Fruit fly (Drosophila melanogaster): ENCODE measurements around the gene sordd1.

Gene sordd1

dm6 chrX:15811666-15812614 is 16.1 kb upstream of the sordd1 start (continued):
- no peak for TF ChIP-seq fru (optimal IDR thresholded peaks at IDR 0.05)
- TF ChIP-seq kni (GFP tag; optimal IDR thresholded peaks at IDR 0.05): peak; percentile 98
- no peak for TF ChIP-seq Gug (GFP tag; IDR thresholded peaks at IDR 0.05)
- peak; percentile 56 for TF ChIP-seq CG12769 (tag; optimal IDR thresholded peaks at IDR 0.05)
- no peak for TF ChIP-seq grau (tag; optimal IDR thresholded peaks at IDR 0.05)
- no peak for TF ChIP-seq Stat92E (GFP tag; optimal IDR thresholded peaks at IDR 0.05)
- TF ChIP-seq CG11560 (tag; IDR thresholded peaks at IDR 0.05): no peak
- TF ChIP-seq pan (optimal IDR thresholded peaks at IDR 0.05): no peak
- peak in 1 of 2 experiments; percentile 26 for TF ChIP-seq pan (GFP tag; optimal IDR thresholded peaks at IDR 0.05 in 1 of 2, IDR thresholded peaks at IDR 0.05 in 1 of 2)
- TF ChIP-seq CG4730 (GFP tag; IDR thresholded peaks at IDR 0.05): no peak
- TF ChIP-seq bigmax (GFP tag; optimal IDR thresholded peaks at IDR 0.05): no peak
- TF ChIP-seq h (optimal IDR thresholded peaks at IDR 0.05): no peak
- TF ChIP-seq sens (GFP tag): peak; percentile 7
- no peak for TF ChIP-seq CG9215 (GFP tag; IDR thresholded peaks at IDR 0.05)
- TF ChIP-seq Lim3 (GFP tag; IDR thresholded peaks at IDR 0.05): no peak
- TF ChIP-seq Dp (GFP tag; optimal IDR thresholded peaks at IDR 0.05): no peak
- TF ChIP-seq YL-1 (GFP tag; optimal IDR thresholded peaks at IDR 0.05): no peak
- no peak for TF ChIP-seq C15 (GFP tag; IDR thresholded peaks at IDR 0.05)
- TF ChIP-seq CG2712 (tag; optimal IDR thresholded peaks at IDR 0.05): no peak
- TF ChIP-seq sqz (GFP tag; optimal IDR thresholded peaks at IDR 0.05): peak; percentile 44
- no peak for TF ChIP-seq ash1 (GFP tag; optimal IDR thresholded peaks at IDR 0.05)
- no peak for TF ChIP-seq CG4282 (GFP tag; optimal IDR thresholded peaks at IDR 0.05)
- no peak for TF ChIP-seq Ptx1 (GFP tag; IDR thresholded peaks at IDR 0.05)
- no peak for TF ChIP-seq CG12236 (GFP tag; optimal IDR thresholded peaks at IDR 0.05)
- TF ChIP-seq Kr (GFP tag; optimal IDR thresholded peaks at IDR 0.05): peak; percentile 42
- TF ChIP-seq Ada2b (GFP tag; IDR thresholded peaks at IDR 0.05): no peak
- peak; percentile 2 for TF ChIP-seq shn (GFP tag; optimal IDR thresholded peaks at IDR 0.05)
- TF ChIP-seq CHES-1-like (GFP tag; optimal IDR thresholded peaks at IDR 0.05): no peak
- no peak for TF ChIP-seq CG18476 (GFP tag; optimal IDR thresholded peaks at IDR 0.05)
- no peak for TF ChIP-seq CG16779 (GFP tag; IDR thresholded peaks at IDR 0.05)
- peak; percentile 96 for TF ChIP-seq chinmo (GFP tag; IDR thresholded peaks at IDR 0.05; ENCODE audit: partially characterized antibody)
- peak; percentile 26 for TF ChIP-seq zf30C (GFP tag; optimal IDR thresholded peaks at IDR 0.05)
- TF ChIP-seq fd102C (GFP tag; optimal IDR thresholded peaks at IDR 0.05): no peak
- no peak for TF ChIP-seq CG31441 (GFP tag; IDR thresholded peaks at IDR 0.05)
- no peak for TF ChIP-seq nau (GFP tag; optimal IDR thresholded peaks at IDR 0.05)
- TF ChIP-seq fd64A (GFP tag; optimal IDR thresholded peaks at IDR 0.05): no peak
- TF ChIP-seq sim (GFP tag; IDR thresholded peaks at IDR 0.05): no peak
- no peak; the same call in 1 of the 2 replicates for TF ChIP-seq Xrp1 (GFP tag; IDR thresholded peaks at IDR 0.05)
- TF ChIP-seq NC2β (GFP tag; optimal IDR thresholded peaks at IDR 0.05): no peak
- TF ChIP-seq Lpt (GFP tag; optimal IDR thresholded peaks at IDR 0.05): no peak
- no peak for TF ChIP-seq tx (GFP tag; optimal IDR thresholded peaks at IDR 0.05)
- peak; percentile 32; the same call in 1 of the 2 replicates for TF ChIP-seq CG13287 (GFP tag; IDR thresholded peaks at IDR 0.05; ENCODE audit: partially characterized antibody)
- TF ChIP-seq CG12744 (GFP tag; optimal IDR thresholded peaks at IDR 0.05): no peak
- no peak for TF ChIP-seq ranshi (GFP tag; IDR thresholded peaks at IDR 0.05)
- no peak for TF ChIP-seq NFAT (GFP tag; IDR thresholded peaks at IDR 0.05)
- no peak for TF ChIP-seq TFAM (GFP tag; optimal IDR thresholded peaks at IDR 0.05)
- TF ChIP-seq Fer3 (tag; optimal IDR thresholded peaks at IDR 0.05): no peak
- TF ChIP-seq cg (GFP tag; optimal IDR thresholded peaks at IDR 0.05): peak; percentile 99
- no peak for TF ChIP-seq prd (optimal IDR thresholded peaks at IDR 0.05)
- TF ChIP-seq prd (GFP tag; IDR thresholded peaks at IDR 0.05): 0 out of 3 replicates have a peak, but pooled peaks have one; percentile 16
- TF ChIP-seq maf-S (GFP tag; optimal IDR thresholded peaks at IDR 0.05): no peak
